Worm (Caenorhabditis elegans) whole organism, L4 larva: Measurements from ENCODE around the gene nep-2.

ENCODE experiments used
- F49E8.2 ChIP-seq: sonication (generic microtip); optimal IDR thresholded peaks from 2 replicates; lab custom pipeline; 2016; ENCODE audit warnings: missing compliant biosample characterization, mild to moderate bottlenecking, missing genetic modification characterization, borderline replicate concordance
- ZK337.2 ChIP-seq: fragments of 200-800 bp; sonication (Bioruptor generic); IDR thresholded peaks from 2 replicates; pipeline ENCODE4 v1.3.6; 2022; ENCODE audit warnings: missing genetic modification reagents, missing genetic modification characterization, missing compliant biosample characterization
- aha-1 ChIP-seq: fragments of 150-350 bp; peaks from one replicate; lab custom pipeline; 2014; ENCODE audit warnings: missing biosample characterization, missing genetic modification characterization
- ama-1 ChIP-seq: fragments of 150-350 bp; optimal IDR thresholded peaks from 2 replicates; lab custom pipeline; 2014; ENCODE audit warnings: inconsistent platforms, mixed read lengths
- ceh-32 ChIP-seq: sonication (generic microtip); optimal IDR thresholded peaks from 2 replicates; lab custom pipeline; 2016; ENCODE audit warnings: mild to moderate bottlenecking, missing genetic modification characterization, missing compliant biosample characterization; ENCODE audit not compliant: poor library complexity
- cey-2 ChIP-seq: sonication (generic microtip); optimal IDR thresholded peaks from 3 replicates; lab custom pipeline; 2017; ENCODE audit warnings: missing genetic modification characterization, mild to moderate bottlenecking, missing compliant biosample characterization, antibody characterized with exemption, borderline replicate concordance; ENCODE audit not compliant: insufficient read depth
- daf-16 ChIP-seq, 3 experiments: sonication (generic microtip); optimal IDR thresholded peaks; 2 replicates each; lab custom pipeline; 2016 to 2017; ENCODE audit warnings: missing genetic modification characterization in 3 of 3, missing genetic modification reagents in 3 of 3, mild to moderate bottlenecking in 2 of 3, missing compliant biosample characterization in 2 of 3, missing biosample characterization in 1 of 3, moderate library complexity in 1 of 3
- dmd-6 ChIP-seq: fragments of 200-800 bp; sonication (Bioruptor generic); IDR thresholded peaks from 2 replicates; pipeline ENCODE4 v1.3.6; 2022; ENCODE audit warnings: missing genetic modification reagents, missing genetic modification characterization, missing compliant biosample characterization
- dmd-8 ChIP-seq: fragments of 200-800 bp; sonication (Bioruptor generic); IDR thresholded peaks from 2 replicates; pipeline ENCODE4 v1.3.6; 2022; ENCODE audit warnings: missing genetic modification characterization, missing compliant biosample characterization
- dmd-9 ChIP-seq: fragments of 200-800 bp; sonication (Bioruptor generic); IDR thresholded peaks from 2 replicates; pipeline ENCODE4 v1.3.6; 2022; ENCODE audit warnings: missing genetic modification reagents, missing genetic modification characterization, missing compliant biosample characterization
- dpl-1 ChIP-seq: fragments of 150-350 bp; optimal IDR thresholded peaks from 2 replicates; lab custom pipeline; 2014; ENCODE audit warnings: missing biosample characterization, missing genetic modification reagents, missing genetic modification characterization
- hif-1 ChIP-seq, 2 experiments: sonication (generic microtip); optimal IDR thresholded peaks; 2 replicates each; lab custom pipeline; 2016 to 2017; ENCODE audit warnings: missing compliant biosample characterization in 2 of 2, missing genetic modification characterization in 2 of 2, missing genetic modification reagents in 2 of 2, missing genotype in 2 of 2, mild to moderate bottlenecking in 1 of 2
- hlh-11 ChIP-seq: fragments of 200-800 bp; sonication (Bioruptor generic); optimal IDR thresholded peaks from 2 replicates; lab custom pipeline; 2018; ENCODE audit warnings: mild to moderate bottlenecking, missing genetic modification characterization, missing compliant biosample characterization
- lim-7 ChIP-seq: fragments of 200-800 bp; sonication (Bioruptor generic); IDR thresholded peaks from 2 replicates; pipeline ENCODE4 v1.3.6; 2022; ENCODE audit warnings: missing genetic modification characterization, missing compliant biosample characterization
- lin-38 ChIP-seq: fragments of 200-800 bp; sonication (Bioruptor generic); IDR thresholded peaks from 2 replicates; pipeline ENCODE4 v1.3.6; 2022; ENCODE audit warnings: missing genetic modification reagents, missing genetic modification characterization, missing compliant biosample characterization
- lin-39 ChIP-seq: fragments of 150-350 bp; optimal IDR thresholded peaks from 2 replicates; lab custom pipeline; 2014; ENCODE audit warnings: missing biosample characterization, missing genetic modification reagents, missing genetic modification characterization
- madf-5 ChIP-seq, 2 experiments: fragments of 200-800 bp; sonication (Bioruptor generic); IDR thresholded peaks; 2 replicates each; pipeline ENCODE4 v1.3.6; 2022; ENCODE audit warnings: missing compliant biosample characterization in 2 of 2, missing genetic modification characterization in 2 of 2
- mdt-29 ChIP-seq: fragments of 200-800 bp; sonication (Bioruptor generic); IDR thresholded peaks from 2 replicates; pipeline ENCODE4 v1.3.6; 2022; ENCODE audit warnings: missing genetic modification reagents, missing genetic modification characterization, missing compliant biosample characterization
- mes-2 ChIP-seq: sonication (generic microtip); optimal IDR thresholded peaks from 2 replicates; lab custom pipeline; 2016; ENCODE audit warnings: missing genotype, mild to moderate bottlenecking, missing genetic modification characterization, missing compliant biosample characterization; ENCODE audit not compliant: poor library complexity, severe bottlenecking
- nhr-11 ChIP-seq: fragments of 150-350 bp; optimal IDR thresholded peaks from 2 replicates; lab custom pipeline; 2014; ENCODE audit warnings: missing biosample characterization, missing genetic modification characterization
- nhr-111 ChIP-seq: fragments of 200-800 bp; sonication (Bioruptor generic); optimal IDR thresholded peaks from 2 replicates; lab custom pipeline; 2018; ENCODE audit warnings: mild to moderate bottlenecking, missing genetic modification characterization, missing compliant biosample characterization
- nhr-25 ChIP-seq: sonication (generic microtip); optimal IDR thresholded peaks from 2 replicates; lab custom pipeline; 2017; ENCODE audit warnings: missing genetic modification characterization, mild to moderate bottlenecking, missing compliant biosample characterization, antibody characterized with exemption, moderate library complexity, borderline replicate concordance; ENCODE audit not compliant: insufficient read depth
- nhr-28 ChIP-seq: fragments of 150-350 bp; optimal IDR thresholded peaks from 2 replicates; lab custom pipeline; 2014; ENCODE audit warnings: missing biosample characterization, missing genetic modification characterization
- nhr-6 ChIP-seq: fragments of 150-350 bp; optimal IDR thresholded peaks from 2 replicates; lab custom pipeline; 2014; ENCODE audit warnings: missing biosample characterization, missing genetic modification characterization
- nhr-77 ChIP-seq: fragments of 150-350 bp; optimal IDR thresholded peaks from 2 replicates; lab custom pipeline; 2014; ENCODE audit warnings: missing biosample characterization, missing genetic modification characterization
- rbr-2 ChIP-seq: sonication (generic microtip); optimal IDR thresholded peaks from 2 replicates; lab custom pipeline; 2016; ENCODE audit warnings: missing genotype, missing genetic modification characterization, missing compliant biosample characterization
- sdz-12 ChIP-seq: fragments of 200-800 bp; sonication (Bioruptor generic); optimal IDR thresholded peaks from 2 replicates; lab custom pipeline; 2018; ENCODE audit warnings: mild to moderate bottlenecking, missing genetic modification characterization, missing compliant biosample characterization
- set-16 ChIP-seq: fragments of 200-800 bp; sonication (Bioruptor generic); IDR thresholded peaks from 2 replicates; pipeline ENCODE4 v1.3.6; 2022; ENCODE audit warnings: missing genetic modification reagents, missing genetic modification characterization, missing compliant biosample characterization
- tra-1 ChIP-seq: fragments of 200-800 bp; sonication (Bioruptor generic); IDR thresholded peaks from 2 replicates; pipeline ENCODE4 v1.3.6; 2022; ENCODE audit warnings: missing genetic modification reagents, missing genetic modification characterization, missing compliant biosample characterization
- unc-130 ChIP-seq: sonication (generic microtip); optimal IDR thresholded peaks from 2 replicates; lab custom pipeline; 2016; ENCODE audit warnings: missing genetic modification reagents, missing genetic modification characterization, missing compliant biosample characterization
- unc-62 ChIP-seq, 3 experiments: fragments of 150-350 bp in 1 of 3; sonication (generic microtip); optimal IDR thresholded peaks in 2 of 3; peaks in 1 of 3; 1 replicate in 1 of 3; 2 replicates in 2 of 3; lab custom pipeline; 2014 to 2017; ENCODE audit warnings: missing biosample characterization in 3 of 3, missing genetic modification characterization in 3 of 3, missing genetic modification reagents in 3 of 3, missing genotype in 1 of 3
- zfp-3 ChIP-seq: fragments of 200-800 bp; sonication (Bioruptor generic); conservative IDR thresholded peaks from 2 replicates; pipeline ENCODE4 v1.3.6; 2022; ENCODE audit warnings: missing genetic modification reagents, missing genetic modification characterization, missing compliant biosample characterization

nep-2 gene

ce11 chrII:2756351-2756750, 30.8 kb upstream of the nep-2 start:
- TF ChIP-seq aha-1 (peak; percentile 53), unc-62 (GFP tag; optimal IDR thresholded peaks at IDR 0.05 in 1 of 2; lab: Kevin White, UChicago) (peak in 1 of 2 experiments; percentile 94), unc-62 (tag; optimal IDR thresholded peaks at IDR 0.05; lab: Kevin White, UChicago) (no peak), nhr-111 (GFP tag; lab: Kevin White, UChicago) (no peak)

- peak; percentile 91 for TF ChIP-seq set-16 (GFP tag; lab: Robert Waterston, UW)
- TF ChIP-seq dmd-6: no peak
- TF ChIP-seq daf-16 (GFP tag; optimal IDR thresholded peaks at IDR 0.05; lab: Kevin White, UChicago): no peak
- TF ChIP-seq daf-16 (tag; optimal IDR thresholded peaks at IDR 0.05; lab: Kevin White, UChicago): no peak
Measured at ce11 chrII:2754595-2754994, 29.0 kb upstream of the nep-2 start.

ce11 chrII:2752999-2753398, 27.4 kb upstream of the nep-2 start, which contains the start of gene F29A7.3:
Gene F29A7.3 (plus strand): TSS chrII:2753299.
- TF ChIP-seq ceh-32 (tag; lab: Kevin White, UChicago): no peak
- TF ChIP-seq cey-2 (tag; lab: Kevin White, UChicago): no peak
- no peak for TF ChIP-seq lim-7 (GFP tag; lab: Robert Waterston, UW)
- TF ChIP-seq dmd-8 (GFP tag; lab: Robert Waterston, UW): no peak
- TF ChIP-seq rbr-2: no peak
- TF ChIP-seq mdt-29 (GFP tag; lab: Robert Waterston, UW): no peak
- no peak for TF ChIP-seq nhr-77 (tag; lab: Kevin White, UChicago)

ce11 chrII:2752536-2752935, 27.0 kb upstream of the nep-2 start, which contains the start of gene F29A7.6:
Gene F29A7.6 (minus strand): TSS chrII:2752611.
- TF ChIP-seq lin-39 (tag; lab: Kevin White, UChicago) (no peak), nhr-6 (tag; lab: Kevin White, UChicago) (peak; percentile 3), sdz-12 (GFP tag; lab: Kevin White, UChicago) (no peak), ama-1 (no peak), hif-1 (tag; optimal IDR thresholded peaks at IDR 0.05; lab: Kevin White, UChicago) (peak in 1 of 2 experiments; percentile 80), dmd-6 (peak; percentile 50; the same call in 1 of the 2 replicates), F49E8.2 (tag; lab: Kevin White, UChicago) (peak; percentile 10), zfp-3 (GFP tag; lab: Robert Waterston, UW) (no peak), nhr-28 (tag; lab: Kevin White, UChicago) (peak; percentile 12), hlh-11 (tag; lab: Kevin White, UChicago) (peak; percentile 25), dpl-1 (GFP tag; lab: Kevin White, UChicago) (peak; percentile 56), nhr-25 (tag; lab: Kevin White, UChicago) (no peak), dmd-9 (GFP tag; lab: Robert Waterston, UW) (0 out of 2 replicates have a peak, but pooled peaks have one; percentile 26), tra-1 (GFP tag; lab: Robert Waterston, UW) (0 out of 2 replicates have a peak, but pooled peaks have one; percentile 6), madf-5 (GFP tag; IDR thresholded peaks at IDR 0.05; lab: Robert Waterston, UW) (no peak), nhr-11 (peak; percentile 10), lin-38 (peak; percentile 98), rbr-2 (peak; percentile 49), unc-130 (GFP tag; lab: Kevin White, UChicago) (peak; percentile 69), ZK337.2 (GFP tag; lab: Robert Waterston, UW) (peak; percentile 67; the same call in 1 of the 2 replicates), mes-2 (tag; lab: Kevin White, UChicago) (peak; percentile 97)
